Worm (Caenorhabditis elegans) whole organism, L3 larva: ENCODE data around the gene F25G6.1.

Experiments
- R02D3.7 ChIP-seq: fragments of 150-350 bp; optimal IDR thresholded peaks from 2 replicates; lab custom pipeline; 2014; ENCODE audit warnings: missing biosample characterization, missing genetic modification characterization
- ZK546.5 ChIP-seq: sonication (generic microtip); optimal IDR thresholded peaks from 2 replicates; lab custom pipeline; 2017; ENCODE audit warnings: missing biosample characterization, missing genetic modification characterization
- aly-2 ChIP-seq: fragments of 150-350 bp; optimal IDR thresholded peaks from 2 replicates; lab custom pipeline; 2014; ENCODE audit warnings: missing biosample characterization, missing genetic modification characterization
- ama-1 ChIP-seq: fragments of 150-350 bp; optimal IDR thresholded peaks from 2 replicates; lab custom pipeline; 2018
- ceh-16 ChIP-seq: sonication (generic microtip); optimal IDR thresholded peaks from 2 replicates; lab custom pipeline; 2017; ENCODE audit warnings: missing biosample characterization, missing genetic modification characterization
- ceh-28 ChIP-seq: fragments of 150-350 bp; optimal IDR thresholded peaks from 2 replicates; lab custom pipeline; 2014; ENCODE audit warnings: missing biosample characterization, missing genetic modification reagents, missing genetic modification characterization
- ceh-82 ChIP-seq: fragments of 150-350 bp; optimal IDR thresholded peaks from 2 replicates; lab custom pipeline; 2014; ENCODE audit warnings: missing biosample characterization, missing genetic modification characterization
- ceh-9 ChIP-seq: sonication (generic microtip); optimal IDR thresholded peaks from 2 replicates; lab custom pipeline; 2018; ENCODE audit warnings: missing biosample characterization, missing genetic modification characterization
- daf-12 ChIP-seq: fragments of 150-350 bp; optimal IDR thresholded peaks from 2 replicates; lab custom pipeline; 2014; ENCODE audit warnings: missing biosample characterization, missing genetic modification reagents, missing genetic modification characterization
- egl-27 ChIP-seq: sonication (generic microtip); optimal IDR thresholded peaks from 4 replicates; lab custom pipeline; 2017; ENCODE audit warnings: missing biosample characterization, missing genetic modification reagents, missing genetic modification characterization
- egl-5 ChIP-seq: fragments of 150-350 bp; optimal IDR thresholded peaks from 2 replicates; lab custom pipeline; 2017; ENCODE audit warnings: missing biosample characterization, missing genetic modification reagents, missing genetic modification characterization, inconsistent platforms
- elt-2 ChIP-seq: sonication (generic microtip); optimal IDR thresholded peaks from 2 replicates; lab custom pipeline; 2016; ENCODE audit warnings: missing genetic modification reagents, mild to moderate bottlenecking, missing genetic modification characterization, missing compliant biosample characterization
- fkh-10 ChIP-seq: sonication (generic microtip); optimal IDR thresholded peaks from 2 replicates; lab custom pipeline; 2017; ENCODE audit warnings: missing biosample characterization, missing genetic modification reagents, missing genetic modification characterization
- fkh-2 ChIP-seq: fragments of 150-350 bp; optimal IDR thresholded peaks from 2 replicates; lab custom pipeline; 2014; ENCODE audit warnings: missing biosample characterization, missing genetic modification reagents, missing genetic modification characterization
- fos-1 ChIP-seq: fragments of 150-350 bp; optimal IDR thresholded peaks from 2 replicates; lab custom pipeline; 2014; ENCODE audit warnings: missing biosample characterization, missing genetic modification characterization
- hmg-11 ChIP-seq: sonication (generic microtip); optimal IDR thresholded peaks from 2 replicates; lab custom pipeline; 2016; ENCODE audit warnings: missing genetic modification characterization, missing compliant biosample characterization
- jun-1 ChIP-seq: fragments of 150-350 bp; optimal IDR thresholded peaks from 2 replicates; lab custom pipeline; 2014; ENCODE audit warnings: missing biosample characterization, missing genetic modification reagents, missing genetic modification characterization
- lin-15B ChIP-seq: fragments of 150-350 bp; optimal IDR thresholded peaks from 2 replicates; lab custom pipeline; 2014; ENCODE audit warnings: missing biosample characterization, missing genetic modification characterization
- lin-39 ChIP-seq: fragments of 150-350 bp; optimal IDR thresholded peaks from 2 replicates; lab custom pipeline; 2018; ENCODE audit warnings: missing biosample characterization, missing genetic modification reagents, missing genetic modification characterization
- lsy-12 ChIP-seq: sonication (generic microtip); optimal IDR thresholded peaks from 2 replicates; lab custom pipeline; 2016; ENCODE audit warnings: mild to moderate bottlenecking, missing genetic modification characterization, missing compliant biosample characterization
- mml-1 ChIP-seq: fragments of 150-350 bp; sonication (generic microtip); optimal IDR thresholded peaks from 3 replicates; lab custom pipeline; 2014; ENCODE audit warnings: missing biosample characterization, missing genetic modification characterization
- nhr-11 ChIP-seq: fragments of 150-350 bp; optimal IDR thresholded peaks from 2 replicates; lab custom pipeline; 2014; ENCODE audit warnings: missing biosample characterization, missing genetic modification characterization
- nhr-23 ChIP-seq: fragments of 150-350 bp; optimal IDR thresholded peaks from 2 replicates; lab custom pipeline; 2014; ENCODE audit warnings: missing biosample characterization, missing genetic modification reagents, missing genetic modification characterization
- nhr-237 ChIP-seq: fragments of 150-350 bp; optimal IDR thresholded peaks from 2 replicates; lab custom pipeline; 2014; ENCODE audit warnings: missing biosample characterization, missing genetic modification characterization
- nhr-25 ChIP-seq: sonication (generic microtip); optimal IDR thresholded peaks from 2 replicates; lab custom pipeline; 2017; ENCODE audit warnings: missing biosample characterization, missing genetic modification characterization
- nhr-28 ChIP-seq: fragments of 150-350 bp; optimal IDR thresholded peaks from 2 replicates; lab custom pipeline; 2014; ENCODE audit warnings: missing biosample characterization, missing genetic modification characterization
- nhr-43 ChIP-seq: sonication (generic microtip); optimal IDR thresholded peaks from 2 replicates; lab custom pipeline; 2016; ENCODE audit warnings: mild to moderate bottlenecking, missing genetic modification characterization, missing compliant biosample characterization; ENCODE audit not compliant: poor library complexity, severe bottlenecking
- nhr-67 ChIP-seq: fragments of 150-350 bp; optimal IDR thresholded peaks from 2 replicates; lab custom pipeline; 2014; ENCODE audit warnings: missing biosample characterization, missing genetic modification characterization
- nhr-76 ChIP-seq: fragments of 150-350 bp; sonication (generic microtip); optimal IDR thresholded peaks from 5 replicates; lab custom pipeline; 2014; ENCODE audit warnings: missing biosample characterization, missing genetic modification characterization
- nhr-77 ChIP-seq: fragments of 150-350 bp; optimal IDR thresholded peaks from 2 replicates; lab custom pipeline; 2014; ENCODE audit warnings: missing biosample characterization, missing genetic modification characterization
- pha-4 ChIP-seq: fragments of 150-350 bp; optimal IDR thresholded peaks from 2 replicates; lab custom pipeline; 2014; ENCODE audit warnings: missing biosample characterization, missing genetic modification reagents, missing genetic modification characterization
- pqm-1 ChIP-seq: fragments of 150-350 bp; optimal IDR thresholded peaks from 2 replicates; lab custom pipeline; 2017; ENCODE audit warnings: missing biosample characterization, missing genetic modification characterization, inconsistent platforms
- sea-2 ChIP-seq: fragments of 150-350 bp; sonication (generic microtip); optimal IDR thresholded peaks from 4 replicates; lab custom pipeline; 2014; ENCODE audit warnings: missing biosample characterization, missing genetic modification reagents, missing genetic modification characterization
- skn-1 ChIP-seq: fragments of 150-350 bp; optimal IDR thresholded peaks from 2 replicates; lab custom pipeline; 2014; ENCODE audit warnings: missing biosample characterization, missing genetic modification characterization
- tbx-2 ChIP-seq: sonication (generic microtip); optimal IDR thresholded peaks from 2 replicates; lab custom pipeline; 2016; ENCODE audit warnings: mild to moderate bottlenecking, missing genetic modification characterization, missing compliant biosample characterization
- unc-39 ChIP-seq: sonication (generic microtip); optimal IDR thresholded peaks from 4 replicates; lab custom pipeline; 2017; ENCODE audit warnings: missing biosample characterization, missing genetic modification characterization
- unc-62 ChIP-seq: fragments of 150-350 bp; sonication (generic microtip); optimal IDR thresholded peaks from 4 replicates; lab custom pipeline; 2014; ENCODE audit warnings: missing biosample characterization, missing genetic modification reagents, missing genetic modification characterization
- zag-1 ChIP-seq: fragments of 150-350 bp; optimal IDR thresholded peaks from 2 replicates; lab custom pipeline; 2014; ENCODE audit warnings: missing biosample characterization, missing genetic modification characterization
- ztf-11 ChIP-seq: fragments of 150-350 bp; optimal IDR thresholded peaks from 2 replicates; lab custom pipeline; 2014; ENCODE audit warnings: missing biosample characterization, missing genetic modification characterization
- ztf-4 ChIP-seq: fragments of 150-350 bp; optimal IDR thresholded peaks from 2 replicates; lab custom pipeline; 2014; ENCODE audit warnings: missing biosample characterization, missing genetic modification characterization

The F25G6.1 gene

ce11 chrV:8599957-8600356, 25.1 kb downstream of the F25G6.1 start:
- TF ChIP-seq hmg-11 (no peak), sea-2 (GFP tag; lab: Kevin White, UChicago) (no peak), lsy-12 (tag; lab: Kevin White, UChicago) (no peak), pha-4 (tag; lab: Kevin White, UChicago) (no peak)

ce11 chrV:8601420-8601819, 26.6 kb downstream of the F25G6.1 start, which contains the start of gene F41E6.8:
F41E6.8 (minus strand) TSS chrV:8601520.
- TF ChIP-seq nhr-25 (tag; lab: Kevin White, UChicago) (no peak), sea-2 (GFP tag; lab: Kevin White, UChicago) (no peak), tbx-2 (no peak), ztf-11 (tag; lab: Kevin White, UChicago) (no peak), nhr-28 (tag; lab: Kevin White, UChicago) (no peak), fkh-10 (GFP tag; lab: Kevin White, UChicago) (no peak), unc-62 (GFP tag; lab: Kevin White, UChicago) (no peak), nhr-43 (tag; lab: Kevin White, UChicago) (no peak), daf-12 (tag; lab: Kevin White, UChicago) (no peak), ama-1 (lab: Kevin White, UChicago) (no peak), aly-2 (no peak), ceh-28 (tag; lab: Kevin White, UChicago) (no peak)

- TF ChIP-seq nhr-67 (tag; lab: Kevin White, UChicago) = no peak
- no peak for TF ChIP-seq ceh-9 (tag; lab: Kevin White, UChicago)
- TF ChIP-seq nhr-25 (tag; lab: Kevin White, UChicago) = no peak
- TF ChIP-seq jun-1 (tag; lab: Kevin White, UChicago) = no peak
- TF ChIP-seq, all 47 proteins: peak for 0
These were observed 27.8 kb downstream of the F25G6.1 start, which contains the start of gene F41E6.15 for ce11 chrV:8602638-8603037. F41E6.15 (minus strand) TSS chrV:8602738.

ce11 chrV:8603272-8603671, 28.4 kb downstream of the F25G6.1 start, which contains the start of gene F41E6.5:
F41E6.5 (plus strand) TSS chrV:8603480.
- peak; percentile 77 for TF ChIP-seq elt-2 (tag; lab: Kevin White, UChicago)
- TF ChIP-seq pha-4 (tag; lab: Kevin White, UChicago) = peak; percentile 53
- peak; percentile 82 for TF ChIP-seq pqm-1 (tag; lab: Kevin White, UChicago)
- TF ChIP-seq egl-5 (tag; lab: Kevin White, UChicago) = no peak
- TF ChIP-seq jun-1 (tag; lab: Kevin White, UChicago) = peak; percentile 4
- TF ChIP-seq, all 47 proteins: peak for 4

ce11 chrV:8606099-8606696, 31.3 kb downstream of the F25G6.1 start, which contains the start of gene vps-60:
vps-60 (minus strand) TSS chrV:8606128.
- TF ChIP-seq nhr-23 (tag; lab: Kevin White, UChicago) (peak; percentile 97), unc-39 (tag; lab: Kevin White, UChicago) (no peak), pha-4 (tag; lab: Kevin White, UChicago) (peak; percentile 98), nhr-76 (tag; lab: Kevin White, UChicago) (no peak), nhr-28 (tag; lab: Kevin White, UChicago) (no peak), tbx-2 (peak; percentile 61), hmg-11 (peak; percentile 93), lin-15B (peak; percentile 94), nhr-237 (tag; lab: Kevin White, UChicago) (no peak), lsy-12 (tag; lab: Kevin White, UChicago) (peak; percentile 59), fos-1 (tag; lab: Kevin White, UChicago) (peak; percentile 94), ceh-28 (tag; lab: Kevin White, UChicago) (peak; percentile 87), unc-62 (GFP tag; lab: Kevin White, UChicago) (peak; percentile 11), nhr-25 (tag; lab: Kevin White, UChicago) (peak; percentile 93), sea-2 (GFP tag; lab: Kevin White, UChicago) (no peak), R02D3.7 (tag; lab: Kevin White, UChicago) (peak; percentile 59), ztf-11 (tag; lab: Kevin White, UChicago) (no peak), nhr-43 (tag; lab: Kevin White, UChicago) (peak; percentile 72), aly-2 (no peak), fkh-2 (no peak), mml-1 (tag; lab: Kevin White, UChicago) (no peak), ztf-4 (tag; lab: Kevin White, UChicago) (no peak), nhr-11 (tag; lab: Kevin White, UChicago) (peak; percentile 72), fkh-10 (GFP tag; lab: Kevin White, UChicago) (peak; percentile 84), nhr-77 (tag; lab: Kevin White, UChicago) (peak; percentile 25), ceh-16 (no peak), ceh-82 (tag; lab: Kevin White, UChicago) (no peak), ZK546.5 (no peak), zag-1 (tag; lab: Kevin White, UChicago) (no peak), nhr-67 (tag; lab: Kevin White, UChicago) (no peak), pqm-1 (tag; lab: Kevin White, UChicago) (peak; percentile 94), ama-1 (lab: Kevin White, UChicago) (peak; percentile 86), daf-12 (tag; lab: Kevin White, UChicago) (no peak), skn-1 (tag; lab: Kevin White, UChicago) (peak; percentile 57), egl-5 (tag; lab: Kevin White, UChicago) (peak; percentile 89), egl-27 (tag; lab: Kevin White, UChicago) (peak; percentile 89), ceh-9 (tag; lab: Kevin White, UChicago) (no peak), lin-39 (tag; lab: Kevin White, UChicago) (peak; percentile 93)
